Fruit fly (Drosophila melanogaster): Measurements from ENCODE around the gene mRpS22.

mRpS22 gene

DNA sequence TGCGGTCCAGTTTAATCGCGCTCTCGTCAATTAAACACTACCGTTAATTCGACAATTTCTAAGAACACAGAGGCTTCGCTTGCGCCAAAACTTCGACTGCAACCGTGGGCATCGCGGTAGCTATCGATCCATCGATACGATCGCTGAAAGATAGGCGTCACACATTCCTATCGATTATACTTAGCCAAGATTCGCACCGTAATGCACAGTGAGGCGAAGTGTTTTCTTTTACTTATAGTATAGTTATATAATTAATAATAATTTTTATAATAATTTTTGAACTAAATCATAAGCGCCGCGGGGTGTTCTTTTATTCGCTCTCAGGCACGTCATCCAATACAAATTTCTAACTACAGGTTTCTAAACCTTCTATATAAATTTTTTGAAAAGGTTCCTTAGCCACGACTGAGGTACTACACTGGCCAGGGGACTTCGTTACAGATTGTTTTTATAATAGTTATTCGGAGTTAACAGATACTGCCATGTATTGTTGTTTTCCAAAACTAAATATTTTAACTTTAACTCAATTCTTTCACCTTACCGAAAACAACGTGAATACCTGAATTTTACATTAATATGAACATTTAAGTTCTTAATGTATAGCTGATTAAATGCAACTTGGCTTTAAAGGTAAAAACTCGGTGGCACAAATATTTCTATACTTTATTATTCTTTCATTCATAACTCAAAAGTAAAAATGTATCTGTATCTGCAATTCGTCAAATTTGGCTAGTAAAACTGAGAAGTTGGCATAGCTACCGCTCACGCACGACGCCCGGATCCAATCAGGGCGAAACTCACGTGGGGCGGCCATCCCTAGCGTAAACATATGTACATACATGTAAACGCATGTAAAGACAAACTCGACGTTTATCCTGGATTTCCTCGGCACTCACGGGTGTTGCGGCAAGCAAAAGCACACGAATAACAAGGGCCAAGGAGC lies 21.3 kb downstream of the mRpS22 start, which contains the start of the genes NSD and BOD1 (continued):
- TF ChIP-seq amos (GFP tag; IDR thresholded peaks at IDR 0.05; ENCODE audit: partially characterized antibody) = peak; percentile 98
- peak; percentile 39 for TF ChIP-seq CG7556 (GFP tag; optimal IDR thresholded peaks at IDR 0.05)
- TF ChIP-seq Dbx (GFP tag; IDR thresholded peaks at IDR 0.05) = peak; percentile 79
- TF ChIP-seq shn (GFP tag; optimal IDR thresholded peaks at IDR 0.05) = no peak
- TF ChIP-seq CG15269 (tag; optimal IDR thresholded peaks at IDR 0.05) = peak; percentile 51
- TF ChIP-seq Antp (GFP tag; optimal IDR thresholded peaks at IDR 0.05) = peak; percentile 24
- peak; percentile 85 for TF ChIP-seq CG13287 (GFP tag; IDR thresholded peaks at IDR 0.05; ENCODE audit: partially characterized antibody)
- TF ChIP-seq tna (GFP tag; IDR thresholded peaks at IDR 0.05; ENCODE audit: partially characterized antibody) = peak; percentile 92
- peak; percentile 93 for TF ChIP-seq zen2 (GFP tag; IDR thresholded peaks at IDR 0.05; ENCODE audit: partially characterized antibody)
- TF ChIP-seq CG2202 (tag; optimal IDR thresholded peaks at IDR 0.05) = no peak
- TF ChIP-seq CG2199 (GFP tag; IDR thresholded peaks at IDR 0.05) = no peak
- TF ChIP-seq CG11560 (tag; IDR thresholded peaks at IDR 0.05) = peak; percentile 62
- TF ChIP-seq CG2116 (GFP tag; optimal IDR thresholded peaks at IDR 0.05) = peak; percentile 98
- TF ChIP-seq Hey (tag; optimal IDR thresholded peaks at IDR 0.05) = no peak
- TF ChIP-seq pan (optimal IDR thresholded peaks at IDR 0.05) = no peak
- peak in 1 of 2 experiments; percentile 66 for TF ChIP-seq pan (GFP tag; optimal IDR thresholded peaks at IDR 0.05 in 1 of 2, IDR thresholded peaks at IDR 0.05 in 1 of 2)
- no peak for TF ChIP-seq cato (GFP tag; optimal IDR thresholded peaks at IDR 0.05; ENCODE audit: borderline replicate concordance)
- no peak for TF ChIP-seq CG11696 (GFP tag; IDR thresholded peaks at IDR 0.05)
- TF ChIP-seq al (GFP tag; IDR thresholded peaks at IDR 0.05) = peak; percentile 85
- peak; percentile 81 for TF ChIP-seq CG34224 (GFP tag; IDR thresholded peaks at IDR 0.05; ENCODE audit: partially characterized antibody)
- TF ChIP-seq chn (GFP tag; optimal IDR thresholded peaks at IDR 0.05) = no peak
- no peak; the same call in 1 of the 2 replicates for TF ChIP-seq CG4360 (GFP tag; IDR thresholded peaks at IDR 0.05)
- no peak for TF ChIP-seq insv (GFP tag; optimal IDR thresholded peaks at IDR 0.05)
- no peak for TF ChIP-seq CG7786 (GFP tag; optimal IDR thresholded peaks at IDR 0.05)
- TF ChIP-seq YL-1 (GFP tag; optimal IDR thresholded peaks at IDR 0.05) = peak; percentile 68
- peak; percentile 98 for TF ChIP-seq bbx (GFP tag; IDR thresholded peaks at IDR 0.05; ENCODE audit: partially characterized antibody)
- peak; percentile 63; the same call in 1 of the 2 replicates for TF ChIP-seq CG14014 (GFP tag; IDR thresholded peaks at IDR 0.05)
- TF ChIP-seq CG3281 (GFP tag; optimal IDR thresholded peaks at IDR 0.05) = peak; percentile 17
- TF ChIP-seq onecut (GFP tag; IDR thresholded peaks at IDR 0.05) = peak; percentile 47
- peak; percentile 56 for TF ChIP-seq Hmr (GFP tag; optimal IDR thresholded peaks at IDR 0.05)
- peak; percentile 68 for TF ChIP-seq ssp (GFP tag; IDR thresholded peaks at IDR 0.05)
- TF ChIP-seq CG2129 (GFP tag; IDR thresholded peaks at IDR 0.05; ENCODE audit: partially characterized antibody) = peak; percentile 81
- TF ChIP-seq MBD-R2 (GFP tag; IDR thresholded peaks at IDR 0.05) = peak; percentile 88
- TF ChIP-seq ap (GFP tag; IDR thresholded peaks at IDR 0.05) = no peak
- TF ChIP-seq ac (GFP tag; optimal IDR thresholded peaks at IDR 0.05) = no peak
- TF ChIP-seq CG6791 (GFP tag; IDR thresholded peaks at IDR 0.05; ENCODE audit: partially characterized antibody) = peak; percentile 98
- no peak for TF ChIP-seq Hand (GFP tag; optimal IDR thresholded peaks at IDR 0.05)
- TF ChIP-seq Fer2 (tag; optimal IDR thresholded peaks at IDR 0.05) = peak; percentile 27
- TF ChIP-seq oc (tag; optimal IDR thresholded peaks at IDR 0.05) = no peak
- no peak for TF ChIP-seq salm (tag; optimal IDR thresholded peaks at IDR 0.05)
- peak; percentile 85 for TF ChIP-seq NFAT (GFP tag; IDR thresholded peaks at IDR 0.05)
- TF ChIP-seq ken (GFP tag; IDR thresholded peaks at IDR 0.05) = peak; percentile 82
- peak; percentile 34; the same call in 1 of the 2 replicates for TF ChIP-seq ro (GFP tag; IDR thresholded peaks at IDR 0.05)
- TF ChIP-seq CG17328 (GFP tag; IDR thresholded peaks at IDR 0.05) = peak; percentile 50; the same call in 1 of the 2 replicates
- peak; percentile 10 for TF ChIP-seq fd96Cb (tag; optimal IDR thresholded peaks at IDR 0.05)
- peak; percentile 57 for TF ChIP-seq az2 (GFP tag; optimal IDR thresholded peaks at IDR 0.05)
- TF ChIP-seq CG4404 (GFP tag; IDR thresholded peaks at IDR 0.05) = peak; percentile 59
- TF ChIP-seq CG31441 (GFP tag; IDR thresholded peaks at IDR 0.05) = no peak; the same call in 1 of the 2 replicates

Measured in whole organism, embryonic.